Worm (Caenorhabditis elegans): ENCODE results near the gene Y49E10.29.

Y49E10.29 gene

DNA sequence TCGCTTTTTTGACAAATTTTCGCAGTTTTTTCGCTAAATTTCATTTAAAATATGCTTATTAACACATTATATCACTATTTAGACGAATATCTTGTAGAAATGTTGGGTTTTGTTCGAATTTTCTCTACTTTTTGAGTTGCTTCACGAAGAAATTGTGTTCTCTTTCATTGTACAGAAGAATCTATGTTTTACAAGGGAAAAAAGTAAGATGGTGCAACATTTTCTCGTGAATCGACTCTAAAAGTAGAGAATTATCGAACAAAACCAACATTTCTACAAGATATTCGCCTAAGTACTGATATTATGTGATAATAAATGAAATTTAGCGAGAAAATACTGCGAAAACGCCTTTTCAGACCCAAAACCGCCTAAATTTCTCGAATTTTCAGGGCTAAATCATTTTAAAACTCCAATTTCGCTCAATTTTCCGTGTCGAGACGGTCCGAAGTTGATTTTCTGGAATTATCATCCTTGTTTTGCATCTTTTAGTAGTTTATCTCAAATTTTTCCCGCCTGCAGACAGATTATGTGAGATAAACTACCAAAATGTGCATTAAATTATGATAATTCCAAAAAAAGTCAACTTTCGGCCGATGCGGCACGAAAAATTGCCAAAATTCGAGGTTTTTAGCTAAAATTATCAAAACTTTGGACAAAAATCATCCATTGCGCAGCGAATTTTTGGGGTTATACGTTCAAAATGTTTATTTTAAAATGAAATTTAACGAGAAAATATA is 41.3 kb upstream of the Y49E10.29 start:
- peak; percentile 13 for TF ChIP-seq efl-1 (GFP tag; optimal IDR thresholded peaks at IDR 0.05)
- TF ChIP-seq madf-10 (tag; optimal IDR thresholded peaks at IDR 0.05) = no peak
- TF ChIP-seq ama-1 (optimal IDR thresholded peaks at IDR 0.05) = no peak
- peak in 1 of 2 experiments; percentile 42 for TF ChIP-seq ama-1 (GFP tag; optimal IDR thresholded peaks at IDR 0.05)

DNA sequence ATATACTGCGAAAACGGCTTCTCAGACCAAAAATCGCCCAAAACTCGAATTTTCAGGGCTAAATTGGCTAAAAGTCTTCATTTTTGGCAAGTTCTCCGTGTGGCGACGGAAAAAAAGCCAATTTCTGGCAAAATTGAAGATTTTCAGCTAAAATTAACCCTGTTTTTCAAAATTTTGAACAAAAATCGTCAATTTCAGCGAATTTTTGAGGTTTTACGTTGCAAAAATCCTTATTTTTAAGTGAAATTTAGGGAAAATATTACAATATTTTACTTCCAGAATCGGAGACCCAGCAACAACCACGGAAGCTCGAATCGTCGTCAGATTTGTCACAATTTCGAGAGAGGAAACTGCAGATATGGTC is 40.7 kb upstream of the Y49E10.29 start:
- TF ChIP-seq snpc-4 (GFP tag; optimal IDR thresholded peaks at IDR 0.05) = peak; percentile 12
- TF ChIP-seq snpc-4 (tag; optimal IDR thresholded peaks at IDR 0.05) = no peak
- peak; percentile 26 for TF ChIP-seq dpl-1 (GFP tag; optimal IDR thresholded peaks at IDR 0.05)
- TF ChIP-seq cebp-2 (GFP tag; IDR thresholded peaks at IDR 0.05) = no peak

DNA sequence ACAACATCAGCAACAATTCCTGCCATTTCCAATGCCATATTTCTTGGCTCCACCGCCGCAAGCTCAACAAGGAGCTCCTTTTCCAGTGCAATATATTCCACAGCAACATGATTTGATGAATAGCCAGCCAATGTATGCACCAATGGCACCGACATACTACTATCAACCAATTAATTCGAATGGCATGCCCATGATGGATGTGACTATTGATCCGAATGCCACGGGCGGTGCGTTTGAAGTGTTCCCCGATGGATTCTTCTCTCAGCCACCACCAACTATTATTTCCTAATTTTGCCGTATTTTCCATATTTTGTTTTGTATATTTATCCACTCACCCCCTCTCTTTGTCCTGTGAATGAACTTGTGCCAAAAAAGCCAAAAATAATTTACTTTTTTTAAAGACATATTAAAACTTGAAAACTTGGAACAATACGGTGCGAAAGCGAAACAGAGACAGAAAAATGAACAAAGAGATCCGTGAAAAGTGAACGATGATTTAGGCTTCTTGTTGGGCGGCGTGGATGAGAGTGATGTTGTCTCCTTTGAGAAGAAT is 40.1 kb upstream of the Y49E10.29 start:
- TF ChIP-seq C06A6.2 (GFP tag; conservative IDR thresholded peaks at IDR 0.05) (no peak), somi-1 (GFP tag; optimal IDR thresholded peaks at IDR 0.05) (no peak), aptf-2 (GFP tag; conservative IDR thresholded peaks at IDR 0.05) (no peak), F55B11.4 (tag; optimal IDR thresholded peaks at IDR 0.05; ENCODE audit: borderline replicate concordance, insufficient read depth) (no peak), madf-6 (GFP tag; IDR thresholded peaks at IDR 0.05) (peak; percentile 62), Y95B8A.8 (GFP tag; IDR thresholded peaks at IDR 0.05) (peak; percentile 67), mxl-1 (tag; optimal IDR thresholded peaks at IDR 0.05) (no peak), hmg-20 (GFP tag; IDR thresholded peaks at IDR 0.05) (no peak), nhr-80 (tag; optimal IDR thresholded peaks at IDR 0.05) (no peak), xnd-1 (tag; optimal IDR thresholded peaks at IDR 0.05) (peak; percentile 13), efl-1 (GFP tag; optimal IDR thresholded peaks at IDR 0.05) (no peak), nfya-1 (tag; optimal IDR thresholded peaks at IDR 0.05; ENCODE audit: borderline replicate concordance, insufficient read depth) (no peak), Y53F4B.3 (GFP tag; IDR thresholded peaks at IDR 0.05) (no peak), pha-4 (tag; optimal IDR thresholded peaks at IDR 0.05) (no peak), lin-35 (GFP tag; optimal IDR thresholded peaks at IDR 0.05) (peak in 1 of 3 experiments; percentile 26), F23B12.7 (tag; optimal IDR thresholded peaks at IDR 0.05; ENCODE audit: insufficient read depth) (no peak), D2030.7 (GFP tag; IDR thresholded peaks at IDR 0.05) (peak; percentile 39), attf-6 (GFP tag; IDR thresholded peaks at IDR 0.05) (no peak), snpc-3.4 (tag; optimal IDR thresholded peaks at IDR 0.05) (peak; percentile 34), Y79H2A.3 (GFP tag; conservative IDR thresholded peaks at IDR 0.05) (peak; percentile 75; the same call in 1 of the 2 replicates), ceh-27 (GFP tag; optimal IDR thresholded peaks at IDR 0.05) (no peak), F49E8.2 (tag; optimal IDR thresholded peaks at IDR 0.05; ENCODE audit: insufficient read depth) (peak; percentile 86), pbrm-1 (GFP tag; IDR thresholded peaks at IDR 0.05) (no peak), hlh-12 (tag; optimal IDR thresholded peaks at IDR 0.05) (no peak), egl-44 (GFP tag; IDR thresholded peaks at IDR 0.05) (no peak), F57C9.4 (tag; optimal IDR thresholded peaks at IDR 0.05) (no peak), madf-10 (tag; optimal IDR thresholded peaks at IDR 0.05) (no peak), lsy-27 (tag; optimal IDR thresholded peaks at IDR 0.05; ENCODE audit: borderline replicate concordance, insufficient read depth) (no peak), rcor-1 (GFP tag; IDR thresholded peaks at IDR 0.05) (no peak), ccch-3 (GFP tag; optimal IDR thresholded peaks at IDR 0.05) (no peak), sea-2 (GFP tag; IDR thresholded peaks at IDR 0.05) (no peak), athp-1 (tag; optimal IDR thresholded peaks at IDR 0.05) (peak; percentile 69), ekl-4 (GFP tag; IDR thresholded peaks at IDR 0.05) (no peak), ama-1 (optimal IDR thresholded peaks at IDR 0.05) (no peak), ama-1 (GFP tag; optimal IDR thresholded peaks at IDR 0.05) (peak in 1 of 2 experiments; percentile 9), lin-40 (tag; optimal IDR thresholded peaks at IDR 0.05) (no peak), nhr-120 (GFP tag; IDR thresholded peaks at IDR 0.05) (no peak), cebp-1 (GFP tag; IDR thresholded peaks at IDR 0.05) (no peak), cebp-1 (tag; optimal IDR thresholded peaks at IDR 0.05) (peak; percentile 37), T26A5.8 (tag; optimal IDR thresholded peaks at IDR 0.05) (no peak)
